Worm (Caenorhabditis elegans) whole organism, early embryonic: ENCODE measurements around the gene clec-206.

ENCODE experiments used
- B0310.2 ChIP-seq: sonication (generic microtip); optimal IDR thresholded peaks from 2 replicates; lab custom pipeline; 2016; ENCODE audit warnings: mild to moderate bottlenecking, missing genetic modification characterization, missing compliant biosample characterization
- F13C5.2 ChIP-seq: sonication (generic microtip); optimal IDR thresholded peaks from 2 replicates; lab custom pipeline; 2017; ENCODE audit warnings: mild to moderate bottlenecking, missing genetic modification characterization, inconsistent platforms, missing compliant biosample characterization
- aly-1 ChIP-seq: sonication (generic microtip); optimal IDR thresholded peaks from 2 replicates; lab custom pipeline; 2016; ENCODE audit warnings: missing genetic modification characterization, missing compliant biosample characterization
- ama-1 ChIP-seq: fragments of 150-350 bp; optimal IDR thresholded peaks from 2 replicates; lab custom pipeline; 2014
- ceh-13 ChIP-seq: fragments of 200-800 bp; sonication (Bioruptor generic); optimal IDR thresholded peaks from 2 replicates; lab custom pipeline; 2018; ENCODE audit warnings: mild to moderate bottlenecking, missing genetic modification characterization, missing compliant biosample characterization
- ceh-36 ChIP-seq: sonication (generic microtip); optimal IDR thresholded peaks from 2 replicates; lab custom pipeline; 2016; ENCODE audit warnings: missing genetic modification characterization, inconsistent platforms, missing compliant biosample characterization
- ets-7 ChIP-seq: sonication (generic microtip); optimal IDR thresholded peaks from 2 replicates; lab custom pipeline; 2016; ENCODE audit warnings: missing genotype, missing genetic modification characterization, missing compliant biosample characterization
- flt-1 ChIP-seq: fragments of 200-800 bp; sonication (Bioruptor generic); IDR thresholded peaks from 2 replicates; pipeline ENCODE4 v1.3.6; 2022; ENCODE audit warnings: missing genetic modification characterization, missing compliant biosample characterization
- hmbx-1 ChIP-seq: sonication (generic microtip); optimal IDR thresholded peaks from 2 replicates; lab custom pipeline; 2016; ENCODE audit warnings: mild to moderate bottlenecking, missing genetic modification characterization, missing compliant biosample characterization
- hmg-4 ChIP-seq: fragments of 200-800 bp; sonication (Bioruptor generic); optimal IDR thresholded peaks from 2 replicates; lab custom pipeline; 2018; ENCODE audit warnings: mild to moderate bottlenecking, missing genetic modification characterization, missing compliant biosample characterization
- hnd-1 ChIP-seq: sonication (generic microtip); optimal IDR thresholded peaks from 2 replicates; lab custom pipeline; 2016; ENCODE audit warnings: missing genetic modification characterization, missing compliant biosample characterization
- pes-1 ChIP-seq: fragments of 200-800 bp; sonication (Bioruptor generic); IDR thresholded peaks from 2 replicates; pipeline ENCODE4 v1.3.6; 2022; ENCODE audit warnings: missing genetic modification reagents, missing genetic modification characterization, missing compliant biosample characterization
- scrt-1 ChIP-seq: fragments of 200-800 bp; sonication (Bioruptor generic); IDR thresholded peaks from 2 replicates; pipeline ENCODE4 v1.3.6; 2022; ENCODE audit warnings: missing genetic modification characterization, missing compliant biosample characterization
- sea-1 ChIP-seq: fragments of 200-800 bp; sonication (Bioruptor generic); conservative IDR thresholded peaks from 2 replicates; pipeline ENCODE4 v1.3.6; 2022; ENCODE audit warnings: missing genetic modification characterization, missing compliant biosample characterization
- tbx-11 ChIP-seq: fragments of 200-800 bp; sonication (Bioruptor generic); IDR thresholded peaks from 2 replicates; pipeline ENCODE4 v1.3.6; 2022; ENCODE audit warnings: missing genetic modification characterization, missing compliant biosample characterization
- tbx-37 ChIP-seq: fragments of 200-800 bp; sonication (Bioruptor generic); conservative IDR thresholded peaks from 2 replicates; pipeline ENCODE4 v1.3.6; 2022; ENCODE audit warnings: missing genetic modification reagents, missing genetic modification characterization, missing compliant biosample characterization
- tra-4 ChIP-seq: sonication (generic microtip); optimal IDR thresholded peaks from 2 replicates; lab custom pipeline; 2017; ENCODE audit warnings: missing genetic modification characterization, missing compliant biosample characterization

Gene clec-206

DNA sequence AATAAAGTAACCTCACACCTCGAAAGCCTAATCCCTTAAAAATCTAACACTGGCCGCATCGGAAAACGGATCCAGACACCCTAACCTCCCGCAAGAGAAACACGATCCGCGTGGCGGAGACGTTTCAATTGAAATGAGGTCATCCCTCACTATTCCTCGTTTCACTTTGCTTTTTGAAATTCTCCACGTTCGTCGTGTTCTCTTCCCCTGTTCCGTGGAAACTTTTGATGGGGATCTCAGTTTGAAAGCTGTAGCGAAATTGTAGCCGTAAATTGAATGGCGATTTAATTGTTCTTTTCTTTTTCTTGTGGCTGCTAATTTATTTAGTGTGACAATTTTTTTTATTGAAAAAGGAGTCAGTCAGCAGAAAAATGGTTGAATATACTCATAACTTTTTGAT is 35.3 kb downstream of the clec-206 start:
- no peak for TF ChIP-seq ama-1 (lab: Kevin White, UChicago)
- no peak for TF ChIP-seq hmg-4 (GFP tag; lab: Kevin White, UChicago)
- no peak for TF ChIP-seq hnd-1 (tag; lab: Kevin White, UChicago)
- TF ChIP-seq F13C5.2 (tag; lab: Kevin White, UChicago): no peak
- no peak for TF ChIP-seq B0310.2 (tag; lab: Kevin White, UChicago)

- TF ChIP-seq hmg-4 (GFP tag; lab: Kevin White, UChicago): no peak
- no peak for TF ChIP-seq ama-1 (lab: Kevin White, UChicago)
- TF ChIP-seq B0310.2 (tag; lab: Kevin White, UChicago): no peak
- TF ChIP-seq ceh-13 (GFP tag; lab: Kevin White, UChicago): no peak
- no peak for TF ChIP-seq F13C5.2 (tag; lab: Kevin White, UChicago)
- TF ChIP-seq aly-1 (tag; lab: Kevin White, UChicago): no peak
- TF ChIP-seq tbx-11: no peak
- TF ChIP-seq ets-7: no peak
- TF ChIP-seq scrt-1 (GFP tag; lab: Robert Waterston, UW): no peak
Observed at ce11 chrV:1966962-1967361, 37.2 kb downstream of the clec-206 start.

ce11 chrV:1964806-1965205 is 39.3 kb downstream of the clec-206 start, which contains the start of gene srj-15:
srj-15 (minus strand) TSS chrV:1964906.
- TF ChIP-seq tbx-37 (GFP tag; lab: Robert Waterston, UW): no peak
- TF ChIP-seq ceh-36 (tag; lab: Kevin White, UChicago): no peak
- TF ChIP-seq B0310.2 (tag; lab: Kevin White, UChicago): no peak
- TF ChIP-seq tbx-11: no peak
- TF ChIP-seq hnd-1 (tag; lab: Kevin White, UChicago): no peak
- TF ChIP-seq F13C5.2 (tag; lab: Kevin White, UChicago): no peak
- TF ChIP-seq ceh-13 (GFP tag; lab: Kevin White, UChicago): no peak
- no peak for TF ChIP-seq pes-1
- TF ChIP-seq flt-1 (GFP tag; lab: Robert Waterston, UW): no peak
- TF ChIP-seq ets-7: no peak
- TF ChIP-seq ama-1 (lab: Kevin White, UChicago): no peak
- no peak for TF ChIP-seq hmbx-1 (tag; lab: Kevin White, UChicago)

DNA sequence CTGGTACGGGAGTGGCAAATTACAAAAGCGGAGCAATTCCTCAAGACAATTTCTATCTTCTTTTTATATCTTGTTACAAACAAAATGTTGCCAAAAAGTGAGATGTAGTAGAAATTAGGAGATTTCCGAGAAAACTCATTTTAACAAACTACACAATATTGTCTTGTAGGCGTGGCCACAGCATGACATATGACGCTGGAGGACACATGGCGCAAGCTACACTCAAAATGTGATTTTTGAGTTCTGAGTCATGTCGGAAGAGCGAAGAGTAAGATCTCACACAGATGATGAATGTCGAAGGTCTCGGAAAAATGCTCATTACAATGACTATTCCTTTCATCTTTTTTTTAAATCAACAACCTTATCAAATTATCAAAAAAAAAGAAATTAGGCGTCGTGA is 42.7 kb downstream of the clec-206 start, which contains the start of gene Y40B10B.1:
Gene Y40B10B.1 (minus strand): TSS at position 101 of the 400 bp plus-strand sequence.
- TF ChIP-seq hnd-1 (tag; lab: Kevin White, UChicago) (no peak), sea-1 (GFP tag; lab: Robert Waterston, UW) (no peak), ama-1 (lab: Kevin White, UChicago) (no peak), tra-4 (tag; lab: Kevin White, UChicago) (no peak), pes-1 (no peak), tbx-11 (no peak), flt-1 (GFP tag; lab: Robert Waterston, UW) (no peak), hmg-4 (GFP tag; lab: Kevin White, UChicago) (no peak), scrt-1 (GFP tag; lab: Robert Waterston, UW) (no peak), ets-7 (no peak), ceh-13 (GFP tag; lab: Kevin White, UChicago) (no peak), F13C5.2 (tag; lab: Kevin White, UChicago) (no peak), hmbx-1 (tag; lab: Kevin White, UChicago) (no peak), B0310.2 (tag; lab: Kevin White, UChicago) (no peak)

- TF ChIP-seq ceh-13 (GFP tag; lab: Kevin White, UChicago) (no peak), hnd-1 (tag; lab: Kevin White, UChicago) (no peak), tbx-11 (no peak), hmg-4 (GFP tag; lab: Kevin White, UChicago) (no peak), pes-1 (no peak), ama-1 (lab: Kevin White, UChicago) (no peak), F13C5.2 (tag; lab: Kevin White, UChicago) (no peak), aly-1 (tag; lab: Kevin White, UChicago) (no peak), sea-1 (GFP tag; lab: Robert Waterston, UW) (no peak), ets-7 (no peak), tbx-37 (GFP tag; lab: Robert Waterston, UW) (no peak), ceh-36 (tag; lab: Kevin White, UChicago) (no peak), B0310.2 (tag; lab: Kevin White, UChicago) (no peak), hmbx-1 (tag; lab: Kevin White, UChicago) (no peak), tra-4 (tag; lab: Kevin White, UChicago) (no peak), scrt-1 (GFP tag; lab: Robert Waterston, UW) (no peak), flt-1 (GFP tag; lab: Robert Waterston, UW) (no peak)
Observed at ce11 chrV:1957110-1957509, 47.0 kb downstream of the clec-206 start, which contains the start of gene fipr-25. fipr-25 (plus strand) TSS chrV:1957410.

- TF ChIP-seq tra-4 (tag; lab: Kevin White, UChicago) (no peak), hmbx-1 (tag; lab: Kevin White, UChicago) (no peak)
Observed at ce11 chrV:1955246-1955645, 48.9 kb downstream of the clec-206 start.
